Worm (Caenorhabditis elegans): Measurements from ENCODE around the gene R10E4.1.

Gene R10E4.1

ce11 chrIII:4280215-4281173 is 11.0 kb downstream of the R10E4.1 start, which contains the start of gene sup-26:
Gene sup-26, minus strand, starts transcription at chrIII:4280224.
- TF ChIP-seq klf-2 (GFP tag; conservative IDR thresholded peaks at IDR 0.05) (0 out of 2 replicates have a peak, but pooled peaks have one; percentile 38), cog-1 (tag; optimal IDR thresholded peaks at IDR 0.05) (no peak), ztf-23 (GFP tag; IDR thresholded peaks at IDR 0.05) (peak; percentile 26; the same call in 1 of the 2 replicates), flt-1 (GFP tag; IDR thresholded peaks at IDR 0.05) (peak; percentile 47; the same call in 1 of the 2 replicates), tab-1 (GFP tag; IDR thresholded peaks at IDR 0.05) (peak; percentile 15; the same call in 1 of the 2 replicates), T22C8.4 (GFP tag; IDR thresholded peaks at IDR 0.05) (no peak), ztf-29 (GFP tag; IDR thresholded peaks at IDR 0.05) (no peak)

- TF ChIP-seq T22C8.4 (GFP tag; IDR thresholded peaks at IDR 0.05) (no peak), ztf-23 (GFP tag; IDR thresholded peaks at IDR 0.05) (peak; percentile 59; the same call in 1 of the 2 replicates), med-1 (GFP tag; optimal IDR thresholded peaks at IDR 0.05; ENCODE audit: insufficient read depth) (no peak), ref-1 (GFP tag; conservative IDR thresholded peaks at IDR 0.05) (0 out of 2 replicates have a peak, but pooled peaks have one; percentile 18), ztf-29 (GFP tag; IDR thresholded peaks at IDR 0.05) (peak; percentile 35), flt-1 (GFP tag; IDR thresholded peaks at IDR 0.05) (peak; percentile 73; the same call in 1 of the 2 replicates), cog-1 (tag; optimal IDR thresholded peaks at IDR 0.05) (peak; percentile 99), tab-1 (GFP tag; IDR thresholded peaks at IDR 0.05) (peak; percentile 76; the same call in 1 of the 2 replicates), klf-2 (GFP tag; conservative IDR thresholded peaks at IDR 0.05) (no peak; the same call in 1 of the 2 replicates)
Observed at ce11 chrIII:4281955-4282618, 12.5 kb downstream of the R10E4.1 start.

- TF ChIP-seq tab-1 (GFP tag; IDR thresholded peaks at IDR 0.05) (no peak), T22C8.4 (GFP tag; IDR thresholded peaks at IDR 0.05) (no peak), med-1 (GFP tag; optimal IDR thresholded peaks at IDR 0.05; ENCODE audit: insufficient read depth) (no peak), klf-2 (GFP tag; conservative IDR thresholded peaks at IDR 0.05) (no peak), ref-1 (GFP tag; conservative IDR thresholded peaks at IDR 0.05) (no peak)
Observed at ce11 chrIII:4283175-4283574, 13.6 kb downstream of the R10E4.1 start.

- TF ChIP-seq klf-2 (GFP tag; conservative IDR thresholded peaks at IDR 0.05) (no peak), ztf-23 (GFP tag; IDR thresholded peaks at IDR 0.05) (no peak), med-1 (GFP tag; optimal IDR thresholded peaks at IDR 0.05; ENCODE audit: insufficient read depth) (no peak), cog-1 (tag; optimal IDR thresholded peaks at IDR 0.05) (no peak), ref-1 (GFP tag; conservative IDR thresholded peaks at IDR 0.05) (no peak), T22C8.4 (GFP tag; IDR thresholded peaks at IDR 0.05) (no peak), flt-1 (GFP tag; IDR thresholded peaks at IDR 0.05) (no peak), ztf-29 (GFP tag; IDR thresholded peaks at IDR 0.05) (no peak), tab-1 (GFP tag; IDR thresholded peaks at IDR 0.05) (no peak)
Observed at ce11 chrIII:4284732-4285165, 15.2 kb downstream of the R10E4.1 start.

- TF ChIP-seq ztf-23 (GFP tag; IDR thresholded peaks at IDR 0.05) = no peak
- TF ChIP-seq cog-1 (tag; optimal IDR thresholded peaks at IDR 0.05) = no peak
- no peak for TF ChIP-seq ztf-29 (GFP tag; IDR thresholded peaks at IDR 0.05)
- no peak for TF ChIP-seq klf-2 (GFP tag; conservative IDR thresholded peaks at IDR 0.05)
- no peak for TF ChIP-seq ref-1 (GFP tag; conservative IDR thresholded peaks at IDR 0.05)
Observed at ce11 chrIII:4287379-4287778, 17.8 kb downstream of the R10E4.1 start, which contains the start of gene R10E4.3. Gene R10E4.3, minus strand, starts transcription at chrIII:4287479.

DNA sequence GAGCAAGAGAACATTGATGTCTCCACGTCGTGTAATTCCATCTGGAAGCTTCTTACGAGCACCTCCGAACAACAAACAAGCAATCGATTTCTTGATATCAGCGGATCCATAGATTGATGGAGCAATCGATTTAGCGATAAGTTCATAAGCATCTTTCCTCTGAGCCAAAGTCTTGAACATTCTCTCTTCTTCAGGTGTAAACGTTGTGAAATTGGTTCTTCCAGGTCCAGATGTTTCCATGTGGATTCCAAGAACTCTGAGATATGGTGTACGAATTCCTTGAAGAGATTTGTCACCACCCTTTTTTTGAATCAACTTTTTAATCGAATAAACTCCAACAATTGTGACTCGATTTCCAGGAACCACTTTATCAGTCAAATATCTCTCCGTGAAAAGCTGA is 20.4 kb downstream of the R10E4.1 start:
- TF ChIP-seq ztf-29 (GFP tag; IDR thresholded peaks at IDR 0.05) (no peak), ref-1 (GFP tag; conservative IDR thresholded peaks at IDR 0.05) (no peak), med-1 (GFP tag; optimal IDR thresholded peaks at IDR 0.05; ENCODE audit: insufficient read depth) (no peak), ztf-23 (GFP tag; IDR thresholded peaks at IDR 0.05) (no peak), tab-1 (GFP tag; IDR thresholded peaks at IDR 0.05) (no peak), klf-2 (GFP tag; conservative IDR thresholded peaks at IDR 0.05) (no peak), T22C8.4 (GFP tag; IDR thresholded peaks at IDR 0.05) (no peak), cog-1 (tag; optimal IDR thresholded peaks at IDR 0.05) (no peak), flt-1 (GFP tag; IDR thresholded peaks at IDR 0.05) (no peak)

DNA sequence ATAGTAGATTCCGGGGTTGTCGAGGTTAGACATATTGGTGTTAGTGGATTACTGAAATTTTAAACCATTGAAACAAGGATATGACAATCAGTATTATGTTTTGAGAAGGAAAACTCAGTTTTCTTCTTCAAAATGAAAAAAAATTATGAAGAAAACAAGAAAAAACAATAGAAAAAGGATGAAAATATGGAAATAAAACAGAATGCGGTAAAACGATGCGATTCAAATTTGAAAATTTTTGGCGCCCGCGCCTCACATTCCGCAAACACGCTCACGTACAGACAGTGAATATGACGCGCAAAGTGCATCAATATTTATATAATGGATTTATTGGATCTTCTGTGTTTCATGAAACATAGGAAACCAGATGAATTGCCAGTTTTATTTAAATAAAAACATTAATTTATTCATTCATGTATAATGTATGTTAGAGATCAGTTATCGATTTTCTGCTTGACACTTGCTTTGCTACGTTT is 21.7 kb downstream of the R10E4.1 start, which contains the start of gene mcm-5:
Gene mcm-5 (minus strand): TSS at position 51 of the 476 bp plus-strand sequence.
- TF ChIP-seq ztf-23 (GFP tag; IDR thresholded peaks at IDR 0.05) = no peak
- TF ChIP-seq klf-2 (GFP tag; conservative IDR thresholded peaks at IDR 0.05) = no peak
- TF ChIP-seq med-1 (GFP tag; optimal IDR thresholded peaks at IDR 0.05; ENCODE audit: insufficient read depth) = no peak
- no peak for TF ChIP-seq T22C8.4 (GFP tag; IDR thresholded peaks at IDR 0.05)
- TF ChIP-seq flt-1 (GFP tag; IDR thresholded peaks at IDR 0.05) = no peak
- TF ChIP-seq cog-1 (tag; optimal IDR thresholded peaks at IDR 0.05) = no peak
- no peak for TF ChIP-seq ztf-29 (GFP tag; IDR thresholded peaks at IDR 0.05)
- TF ChIP-seq tab-1 (GFP tag; IDR thresholded peaks at IDR 0.05) = no peak
- no peak for TF ChIP-seq ref-1 (GFP tag; conservative IDR thresholded peaks at IDR 0.05)

DNA sequence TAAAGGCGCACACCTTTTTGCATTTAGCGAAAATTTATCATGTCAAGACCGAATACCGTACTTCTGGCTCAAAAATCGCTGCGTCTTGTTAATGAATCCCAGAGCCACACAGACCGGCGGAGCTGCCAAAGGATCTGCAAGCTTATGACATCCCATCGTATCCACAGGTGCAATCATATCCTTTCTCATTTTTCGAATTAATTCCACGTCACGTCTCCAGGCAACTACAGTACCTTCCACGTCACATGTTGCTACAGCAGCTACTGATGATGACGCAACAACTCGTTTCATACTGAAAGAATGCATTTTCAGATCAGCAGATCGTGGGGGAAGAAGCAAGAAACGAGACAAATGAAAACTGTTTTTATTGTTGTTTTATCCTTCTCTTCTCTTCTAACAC is 23.6 kb downstream of the R10E4.1 start, which contains the start of gene R10E4.6:
Gene R10E4.6 (plus strand): TSS at position 301 of the 400 bp plus-strand sequence.
- no peak for TF ChIP-seq ref-1 (GFP tag; conservative IDR thresholded peaks at IDR 0.05)
- TF ChIP-seq flt-1 (GFP tag; IDR thresholded peaks at IDR 0.05) = no peak
- no peak for TF ChIP-seq ztf-23 (GFP tag; IDR thresholded peaks at IDR 0.05)
- TF ChIP-seq med-1 (GFP tag; optimal IDR thresholded peaks at IDR 0.05; ENCODE audit: insufficient read depth) = no peak
- TF ChIP-seq klf-2 (GFP tag; conservative IDR thresholded peaks at IDR 0.05) = no peak
- no peak for TF ChIP-seq T22C8.4 (GFP tag; IDR thresholded peaks at IDR 0.05)

Data from whole organism, midembryonic.